Fruit fly (Drosophila melanogaster) whole organism, embryonic: ENCODE measurements around the gene Prx4.

Source experiments
- Atf3 ChIP-seq: fragments of 200-800 bp; sonication (Bioruptor generic); optimal IDR thresholded peaks from 3 replicates; lab custom pipeline; 2016; ENCODE audit warnings: missing biosample characterization, missing genetic modification characterization
- CG10274 ChIP-seq: fragments of 200-800 bp; sonication (Bioruptor generic); optimal IDR thresholded peaks from 3 replicates; lab custom pipeline; 2017; ENCODE audit warnings: missing biosample characterization, mild to moderate bottlenecking, missing genetic modification characterization
- CG12236 ChIP-seq: fragments of 200-800 bp; sonication (Bioruptor generic); optimal IDR thresholded peaks from 2 replicates; lab custom pipeline; 2016; ENCODE audit warnings: missing biosample characterization, missing genetic modification characterization
- CG12769 ChIP-seq: fragments of 200-800 bp; sonication (Bioruptor generic); optimal IDR thresholded peaks from 2 replicates; lab custom pipeline; 2019; ENCODE audit warnings: missing biosample characterization, mild to moderate bottlenecking, missing genetic modification characterization, moderate library complexity
- CG15601 ChIP-seq: fragments of 200-800 bp; sonication (Bioruptor generic); optimal IDR thresholded peaks from 3 replicates; lab custom pipeline; 2019; ENCODE audit warnings: missing biosample characterization, mild to moderate bottlenecking, missing genetic modification characterization, moderate library complexity
- CG1602 ChIP-seq: fragments of 200-800 bp; sonication (Bioruptor generic); optimal IDR thresholded peaks from 3 replicates; lab custom pipeline; 2016; ENCODE audit warnings: missing biosample characterization, missing genetic modification characterization
- CG1603 ChIP-seq: fragments of 200-800 bp; sonication (Bioruptor generic); optimal IDR thresholded peaks from 2 replicates; lab custom pipeline; 2019; ENCODE audit warnings: missing biosample characterization, mild to moderate bottlenecking, missing genetic modification characterization, moderate library complexity
- CG17359 ChIP-seq: fragments of 200-800 bp; sonication (Bioruptor generic); optimal IDR thresholded peaks from 3 replicates; lab custom pipeline; 2018; ENCODE audit warnings: missing biosample characterization, mild to moderate bottlenecking, missing genetic modification characterization, moderate library complexity
- CG17612 ChIP-seq: fragments of 200-800 bp; sonication (Bioruptor generic); IDR thresholded peaks from 2 replicates; pipeline ENCODE4 v1.3.6; 2022; ENCODE audit warnings: missing biosample characterization, missing genetic modification characterization
- CG31365 ChIP-seq: fragments of 200-800 bp; sonication (Bioruptor generic); optimal IDR thresholded peaks from 2 replicates; lab custom pipeline; 2018; ENCODE audit warnings: missing biosample characterization, mild to moderate bottlenecking, missing genetic modification characterization
- CG31388 ChIP-seq: fragments of 200-800 bp; sonication (Bioruptor generic); optimal IDR thresholded peaks from 2 replicates; lab custom pipeline; 2016; ENCODE audit warnings: missing biosample characterization, missing genetic modification characterization
- CG3407 ChIP-seq: fragments of 200-800 bp; sonication (Bioruptor generic); optimal IDR thresholded peaks from 2 replicates; lab custom pipeline; 2018; ENCODE audit warnings: missing biosample characterization, mild to moderate bottlenecking, missing genetic modification characterization
- CG34224 ChIP-seq: fragments of 200-800 bp; sonication (Bioruptor generic); IDR thresholded peaks from 3 replicates; pipeline ENCODE4 v1.3.6; 2022; ENCODE audit warnings: missing biosample characterization, missing genetic modification characterization; ENCODE audit not compliant: partially characterized antibody
- CG34422 ChIP-seq: fragments of 200-800 bp; sonication (Bioruptor generic); IDR thresholded peaks from 3 replicates; pipeline ENCODE4 v1.3.6; 2022; ENCODE audit warnings: missing biosample characterization, missing genetic modification characterization
- CG4707 ChIP-seq: fragments of 200-800 bp; sonication (Bioruptor generic); optimal IDR thresholded peaks from 2 replicates; lab custom pipeline; 2018; ENCODE audit warnings: missing biosample characterization, mild to moderate bottlenecking, missing genetic modification characterization, moderate library complexity
- CG7745 ChIP-seq: fragments of 200-800 bp; sonication (Bioruptor generic); optimal IDR thresholded peaks from 2 replicates; lab custom pipeline; 2018; ENCODE audit warnings: missing biosample characterization, mild to moderate bottlenecking, missing genetic modification characterization, moderate library complexity
- CG8281 ChIP-seq: fragments of 200-800 bp; sonication (Bioruptor generic); optimal IDR thresholded peaks from 2 replicates; lab custom pipeline; 2018; ENCODE audit warnings: missing biosample characterization, mild to moderate bottlenecking, missing genetic modification characterization, moderate library complexity
- CG9727 ChIP-seq: fragments of 200-800 bp; sonication (Bioruptor generic); optimal IDR thresholded peaks from 3 replicates; lab custom pipeline; 2017; ENCODE audit warnings: missing biosample characterization, mild to moderate bottlenecking, missing genetic modification characterization
- CG9932 ChIP-seq: fragments of 200-800 bp; sonication (Bioruptor generic); IDR thresholded peaks from 2 replicates; pipeline ENCODE4 v1.3.6; 2022; ENCODE audit warnings: missing biosample characterization, missing genetic modification characterization
- D ChIP-seq, 2 experiments: fragments of 200-800 bp in 1 of 2; fragments of >200 bp in 1 of 2; sonication (Bioruptor generic) in 1 of 2; optimal IDR thresholded peaks; 2 replicates in 1 of 2; 3 replicates in 1 of 2; lab custom pipeline; 2017; ENCODE audit warnings: mild to moderate bottlenecking in 1 of 2, missing biosample characterization in 1 of 2, missing genetic modification characterization in 1 of 2, missing genetic modification reagents in 1 of 2
- Dad ChIP-seq: fragments of 200-800 bp; sonication (Bioruptor generic); optimal IDR thresholded peaks from 3 replicates; lab custom pipeline; 2016; ENCODE audit warnings: missing biosample characterization, missing genetic modification characterization
- Dip2 ChIP-seq: fragments of 200-800 bp; sonication (Bioruptor generic); IDR thresholded peaks from 2 replicates; pipeline ENCODE4 v1.3.6; 2022; ENCODE audit warnings: missing biosample characterization, missing genetic modification characterization
- E2f2 ChIP-seq: fragments of 200-800 bp; sonication (Bioruptor generic); IDR thresholded peaks from 2 replicates; pipeline ENCODE4 v1.3.6; 2022; ENCODE audit warnings: missing biosample characterization, missing genetic modification characterization
- Elba2 ChIP-seq: fragments of 200-800 bp; sonication (Bioruptor generic); optimal IDR thresholded peaks from 3 replicates; lab custom pipeline; 2016; ENCODE audit warnings: missing biosample characterization, missing genetic modification characterization
- HLH3B ChIP-seq: fragments of 200-800 bp; sonication (Bioruptor generic); IDR thresholded peaks from 2 replicates; pipeline ENCODE4 v1.3.6; 2022; ENCODE audit warnings: missing biosample characterization, missing genetic modification characterization
- Hey ChIP-seq: fragments of 200-800 bp; sonication (Bioruptor generic); optimal IDR thresholded peaks from 3 replicates; lab custom pipeline; 2018; ENCODE audit warnings: missing biosample characterization, mild to moderate bottlenecking, missing genetic modification characterization
- Meics ChIP-seq: fragments of 200-800 bp; sonication (Bioruptor generic); optimal IDR thresholded peaks from 2 replicates; lab custom pipeline; 2017; ENCODE audit warnings: missing biosample characterization, mild to moderate bottlenecking, missing genetic modification characterization
- Nf-YC ChIP-seq: fragments of 200-800 bp; optimal IDR thresholded peaks from 3 replicates; lab custom pipeline; 2019; ENCODE audit warnings: missing biosample characterization, mild to moderate bottlenecking, missing genetic modification characterization, moderate library complexity
- Scr ChIP-seq: fragments of 200-800 bp; sonication (Bioruptor generic); IDR thresholded peaks from 2 replicates; pipeline ENCODE4 v1.3.6; 2022; ENCODE audit warnings: missing biosample characterization, missing genetic modification characterization; ENCODE audit not compliant: partially characterized antibody
- Spps ChIP-seq: fragments of 200-800 bp; sonication (Bioruptor generic); optimal IDR thresholded peaks from 2 replicates; lab custom pipeline; 2018; ENCODE audit warnings: missing biosample characterization, mild to moderate bottlenecking, missing genetic modification characterization
- TFAM ChIP-seq: fragments of 200-800 bp; sonication (Bioruptor generic); optimal IDR thresholded peaks from 2 replicates; lab custom pipeline; 2017; ENCODE audit warnings: missing biosample characterization, missing genetic modification characterization, inconsistent platforms
- Vsx1 ChIP-seq: fragments of 200-800 bp; sonication (Bioruptor generic); optimal IDR thresholded peaks from 2 replicates; lab custom pipeline; 2017; ENCODE audit warnings: missing biosample characterization, mild to moderate bottlenecking, missing genetic modification characterization, missing genetic modification reagents
- bigmax ChIP-seq: fragments of 200-800 bp; sonication (Bioruptor generic); optimal IDR thresholded peaks from 2 replicates; lab custom pipeline; 2018; ENCODE audit warnings: missing biosample characterization, mild to moderate bottlenecking, missing genetic modification characterization
- bsh ChIP-seq, 2 experiments: fragments of 200-800 bp; sonication (Bioruptor generic); optimal IDR thresholded peaks; 2 replicates each; lab custom pipeline; 2017 to 2018; ENCODE audit warnings: mild to moderate bottlenecking in 2 of 2, missing biosample characterization in 2 of 2, missing genetic modification characterization in 2 of 2, moderate library complexity in 1 of 2
- chinmo ChIP-seq: fragments of 200-800 bp; sonication (Bioruptor generic); IDR thresholded peaks from 4 replicates; pipeline ENCODE4 v1.3.6; 2022; ENCODE audit warnings: missing biosample characterization, missing genetic modification characterization; ENCODE audit not compliant: partially characterized antibody
- dimm ChIP-seq: fragments of 200-800 bp; sonication (Bioruptor generic); IDR thresholded peaks from 2 replicates; pipeline ENCODE4 v1.3.6; 2022; ENCODE audit warnings: missing biosample characterization, missing genetic modification characterization
- dpn ChIP-seq, 2 experiments: fragments of 200-800 bp; sonication (Bioruptor generic); optimal IDR thresholded peaks; 3 replicates each; lab custom pipeline; 2016; ENCODE audit warnings: missing biosample characterization in 2 of 2, missing genetic modification characterization in 2 of 2
- fd3F ChIP-seq: fragments of 200-800 bp; sonication (Bioruptor generic); optimal IDR thresholded peaks from 2 replicates; lab custom pipeline; 2018; ENCODE audit warnings: missing biosample characterization, mild to moderate bottlenecking, missing genetic modification characterization, moderate library complexity
- gem ChIP-seq: fragments of 200-800 bp; sonication (Bioruptor generic); optimal IDR thresholded peaks from 2 replicates; lab custom pipeline; 2019; ENCODE audit warnings: missing biosample characterization, mild to moderate bottlenecking, missing genetic modification characterization, moderate library complexity
- kay ChIP-seq: fragments of 200-800 bp; sonication (Bioruptor generic); optimal IDR thresholded peaks from 2 replicates; lab custom pipeline; 2016; ENCODE audit warnings: missing biosample characterization, missing genetic modification characterization
- otp ChIP-seq: fragments of 200-800 bp; sonication (Bioruptor generic); IDR thresholded peaks from 3 replicates; pipeline ENCODE4, ENCODE4 v1.3.6; 2022; ENCODE audit warnings: missing biosample characterization, missing genetic modification characterization
- salm ChIP-seq: fragments of 200-800 bp; sonication (Bioruptor generic); optimal IDR thresholded peaks from 2 replicates; lab custom pipeline; 2018; ENCODE audit warnings: missing biosample characterization, mild to moderate bottlenecking, missing genetic modification characterization
- scrt ChIP-seq: fragments of 200-800 bp; sonication (Bioruptor generic); optimal IDR thresholded peaks from 2 replicates; lab custom pipeline; 2018; ENCODE audit warnings: missing biosample characterization, mild to moderate bottlenecking, missing genetic modification characterization, moderate library complexity
- slp2 ChIP-seq: fragments of 200-800 bp; sonication (Bioruptor generic); optimal IDR thresholded peaks from 2 replicates; lab custom pipeline; 2016; ENCODE audit warnings: missing biosample characterization, missing genetic modification characterization
- sr ChIP-seq: fragments of 200-800 bp; sonication (Bioruptor generic); IDR thresholded peaks from 3 replicates; pipeline ENCODE4 v1.3.6; 2022; ENCODE audit warnings: missing biosample characterization, missing genetic modification characterization
- tio ChIP-seq: fragments of 200-800 bp; sonication (Bioruptor generic); optimal IDR thresholded peaks from 2 replicates; lab custom pipeline; 2017; ENCODE audit warnings: missing biosample characterization, missing genetic modification characterization, inconsistent platforms
- zf30C ChIP-seq: fragments of 200-800 bp; sonication (Bioruptor generic); optimal IDR thresholded peaks from 3 replicates; lab custom pipeline; 2018; ENCODE audit warnings: missing biosample characterization, mild to moderate bottlenecking, missing genetic modification characterization

The Prx4 gene

DNA sequence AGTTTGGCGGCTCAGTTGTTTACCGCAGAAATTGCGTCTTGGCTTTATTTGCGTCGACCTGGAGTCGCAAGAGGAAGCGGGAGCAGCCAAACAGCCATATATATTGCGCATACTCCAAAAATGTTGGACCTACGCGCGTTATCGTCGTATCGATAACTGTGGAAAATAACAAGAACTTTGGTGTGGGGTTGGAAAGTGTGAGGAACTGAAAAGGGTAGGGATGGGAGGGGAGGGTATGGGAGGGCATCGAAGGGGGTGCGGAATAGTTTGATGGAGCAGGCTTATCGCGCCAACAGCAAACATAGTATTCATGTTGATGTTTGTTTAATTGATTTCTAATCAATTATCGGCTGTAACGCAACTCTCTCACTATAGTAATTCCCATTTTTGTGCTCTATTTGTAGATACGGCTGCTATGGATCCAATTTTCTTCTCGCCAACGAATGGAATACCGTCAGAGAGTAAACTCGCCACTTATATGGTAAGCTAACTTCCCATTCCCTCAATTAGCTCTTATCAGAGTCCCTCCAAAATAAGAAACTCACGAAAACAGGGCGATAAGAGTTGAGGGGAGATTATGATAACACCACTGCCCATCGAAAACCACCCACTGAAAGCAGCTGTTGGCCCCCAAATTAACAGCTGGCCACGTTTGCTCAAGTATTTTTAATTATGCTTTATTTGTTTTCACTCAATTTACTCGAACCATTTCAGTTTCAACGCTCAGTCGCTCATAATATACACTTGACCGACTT, 41.3 kb downstream of the Prx4 start (continued):
- TF ChIP-seq Meics (GFP tag; lab: Kevin White, UChicago): peak; percentile 28
- TF ChIP-seq fd3F (GFP tag; lab: Kevin White, UChicago): no peak
- TF ChIP-seq CG1603 (tag; lab: Kevin White, UChicago): peak; percentile 69
- peak; percentile 81 for TF ChIP-seq CG15601
- peak; percentile 28 for TF ChIP-seq scrt (GFP tag; lab: Kevin White, UChicago)
- TF ChIP-seq gem: peak; percentile 48
- TF ChIP-seq bigmax: peak; percentile 17
- no peak for TF ChIP-seq dimm
- peak; percentile 18 for TF ChIP-seq Nf-YC
- peak; percentile 80 for TF ChIP-seq CG12769 (tag; lab: Kevin White, UChicago)
- TF ChIP-seq CG17612 (GFP tag; lab: Robert Waterston, UW): 0 out of 2 replicates have a peak, but pooled peaks have one; percentile 31
- peak; percentile 85 for TF ChIP-seq Vsx1 (GFP tag; lab: Kevin White, UChicago)
- no peak for TF ChIP-seq slp2 (GFP tag; lab: Kevin White, UChicago)
- TF ChIP-seq CG17359: peak; percentile 37
- peak in 1 of 2 experiments; percentile 57 for TF ChIP-seq bsh (GFP tag; optimal IDR thresholded peaks at IDR 0.05; lab: Kevin White, UChicago)
- 0 out of 4 replicates have a peak, but pooled peaks have one; percentile 52 for TF ChIP-seq chinmo (GFP tag; lab: Robert Waterston, UW)
- TF ChIP-seq CG34224 (GFP tag; lab: Robert Waterston, UW): no peak
- TF ChIP-seq Dip2 (GFP tag; lab: Robert Waterston, UW): no peak
- peak; percentile 28 for TF ChIP-seq Atf3 (GFP tag; lab: Kevin White, UChicago)
- TF ChIP-seq Elba2 (GFP tag; lab: Kevin White, UChicago): no peak
- TF ChIP-seq Dad (GFP tag; lab: Kevin White, UChicago): no peak
- no peak for TF ChIP-seq Scr (GFP tag; lab: Robert Waterston, UW)
- TF ChIP-seq D (optimal IDR thresholded peaks at IDR 0.05; lab: Kevin White, UChicago): no peak
- peak; percentile 76 for TF ChIP-seq D (GFP tag; optimal IDR thresholded peaks at IDR 0.05; lab: Kevin White, UChicago)
- no peak for TF ChIP-seq zf30C (GFP tag; lab: Kevin White, UChicago)
- peak; percentile 47 for TF ChIP-seq TFAM (GFP tag; lab: Kevin White, UChicago)
- TF ChIP-seq CG9932 (GFP tag; lab: Robert Waterston, UW): peak; percentile 4; the same call in 1 of the 2 replicates
- TF ChIP-seq CG3407: peak; percentile 69
- 0 out of 3 replicates have a peak, but pooled peaks have one; percentile 17 for TF ChIP-seq sr (GFP tag; lab: Robert Waterston, UW)
- peak; percentile 20 for TF ChIP-seq kay (GFP tag; lab: Kevin White, UChicago)
- TF ChIP-seq CG31365 (tag; lab: Kevin White, UChicago): peak; percentile 67
- peak; percentile 92 for TF ChIP-seq otp (GFP tag; lab: Robert Waterston, UW)
- peak; percentile 41 for TF ChIP-seq CG10274 (GFP tag; lab: Kevin White, UChicago)
- peak; percentile 71 for TF ChIP-seq CG7745 (tag; lab: Kevin White, UChicago)
- TF ChIP-seq E2f2: 0 out of 2 replicates have a peak, but pooled peaks have one; percentile 28
- peak; percentile 29 for TF ChIP-seq CG8281 (tag; lab: Kevin White, UChicago)
- peak; percentile 47 for TF ChIP-seq CG4707 (GFP tag; lab: Kevin White, UChicago)
- no peak for TF ChIP-seq tio
- peak; percentile 47 for TF ChIP-seq Spps
- TF ChIP-seq CG1602: no peak
- no peak for TF ChIP-seq CG31388
- TF ChIP-seq CG9727: peak; percentile 77
- TF ChIP-seq Hey: peak; percentile 69
- TF ChIP-seq HLH3B: peak; percentile 47; the same call in 1 of the 2 replicates
- peak; percentile 36; the same call in 1 of the 3 replicates for TF ChIP-seq CG34422
- TF ChIP-seq dpn (GFP tag; optimal IDR thresholded peaks at IDR 0.05; lab: Kevin White, UChicago): peak; percentile 12 to 30
- TF ChIP-seq salm: peak; percentile 24
- TF ChIP-seq CG12236 (GFP tag; lab: Kevin White, UChicago): peak; percentile 33
